Fruit fly (Drosophila melanogaster): ENCODE measurements around the gene RpL27A.

Gene RpL27A

dm6 chr2L:4444457-4444856, 13.7 kb downstream of the RpL27A start, which contains the start of the genes morgue and Elp3:
Gene morgue (minus strand): TSS chr2L:4444680.
Gene Elp3 (plus strand): TSS chr2L:4444732.
- TF ChIP-seq Sin3A (optimal IDR thresholded peaks at IDR 0.05) (no peak), ttk (optimal IDR thresholded peaks at IDR 0.05) (no peak), h (optimal IDR thresholded peaks at IDR 0.05) (no peak), psq (optimal IDR thresholded peaks at IDR 0.05) (no peak), Myc (optimal IDR thresholded peaks at IDR 0.05) (no peak), insv (optimal IDR thresholded peaks at IDR 0.05) (no peak)

DNA sequence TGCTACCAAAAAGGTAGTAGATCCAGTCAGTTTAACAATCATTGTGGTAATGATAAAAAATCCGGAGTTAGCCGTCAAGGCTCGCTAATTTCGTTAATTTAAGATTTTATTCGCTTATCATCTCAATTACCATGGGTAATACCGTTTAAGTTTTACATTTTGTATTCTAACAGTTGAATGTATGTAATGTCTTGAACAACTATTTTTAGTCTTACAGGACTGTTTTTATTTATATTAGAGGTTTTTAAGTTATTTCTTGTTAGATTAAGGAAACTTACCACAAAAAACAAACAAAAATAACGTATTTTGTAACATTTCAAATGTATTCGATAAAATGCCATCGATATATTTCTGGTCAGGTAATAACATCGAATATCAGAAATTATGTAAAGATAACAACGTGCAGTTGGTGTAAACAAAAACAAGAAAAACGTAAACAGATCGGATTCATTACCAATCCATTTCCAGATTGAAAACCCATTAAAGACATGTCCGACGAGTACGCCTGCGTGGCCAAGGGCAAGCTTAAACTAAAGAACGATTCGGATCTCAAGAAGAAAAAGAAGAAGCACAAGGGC, 16.1 kb downstream of the RpL27A start, which contains the start of the genes Sfp24F and CG15432:
Gene Sfp24F, minus strand, starts transcription at position 51 of the 578 bp plus-strand sequence.
Gene CG15432, plus strand, starts transcription at position 311 of the 578 bp plus-strand sequence.
- TF ChIP-seq Myc (optimal IDR thresholded peaks at IDR 0.05) (no peak), h (optimal IDR thresholded peaks at IDR 0.05) (no peak), ttk (optimal IDR thresholded peaks at IDR 0.05) (no peak), Sin3A (optimal IDR thresholded peaks at IDR 0.05) (no peak), insv (optimal IDR thresholded peaks at IDR 0.05) (no peak), psq (optimal IDR thresholded peaks at IDR 0.05) (no peak)

- TF ChIP-seq psq (optimal IDR thresholded peaks at IDR 0.05) (no peak), h (optimal IDR thresholded peaks at IDR 0.05) (no peak), Sin3A (optimal IDR thresholded peaks at IDR 0.05) (no peak), insv (optimal IDR thresholded peaks at IDR 0.05) (no peak), ttk (optimal IDR thresholded peaks at IDR 0.05) (no peak), Myc (optimal IDR thresholded peaks at IDR 0.05) (no peak)
Measured at dm6 chr2L:4440881-4441737, 17.1 kb downstream of the RpL27A start, which contains the start of gene CG15431. Gene CG15431 (minus strand): TSS chr2L:4441282.

- TF ChIP-seq Sin3A (optimal IDR thresholded peaks at IDR 0.05) (no peak), ttk (optimal IDR thresholded peaks at IDR 0.05) (no peak), h (optimal IDR thresholded peaks at IDR 0.05) (no peak), insv (optimal IDR thresholded peaks at IDR 0.05) (no peak), psq (optimal IDR thresholded peaks at IDR 0.05) (no peak), Myc (optimal IDR thresholded peaks at IDR 0.05) (no peak)
Measured at dm6 chr2L:4437487-4437886, 20.7 kb downstream of the RpL27A start, which contains the start of gene CG43056. Gene CG43056 (plus strand): TSS chr2L:4437787.

- TF ChIP-seq insv (optimal IDR thresholded peaks at IDR 0.05) = no peak
- no peak for TF ChIP-seq ttk (optimal IDR thresholded peaks at IDR 0.05)
- TF ChIP-seq Sin3A (optimal IDR thresholded peaks at IDR 0.05) = no peak
- TF ChIP-seq h (optimal IDR thresholded peaks at IDR 0.05) = no peak
- TF ChIP-seq Myc (optimal IDR thresholded peaks at IDR 0.05) = no peak
- no peak for TF ChIP-seq psq (optimal IDR thresholded peaks at IDR 0.05)
Measured at dm6 chr2L:4433608-4434007, 24.6 kb downstream of the RpL27A start, which contains the start of the genes CG34177 and CG34178. Gene CG34177 (plus strand): TSS chr2L:4433908. Gene CG34178 (plus strand): TSS chr2L:4433908.

DNA sequence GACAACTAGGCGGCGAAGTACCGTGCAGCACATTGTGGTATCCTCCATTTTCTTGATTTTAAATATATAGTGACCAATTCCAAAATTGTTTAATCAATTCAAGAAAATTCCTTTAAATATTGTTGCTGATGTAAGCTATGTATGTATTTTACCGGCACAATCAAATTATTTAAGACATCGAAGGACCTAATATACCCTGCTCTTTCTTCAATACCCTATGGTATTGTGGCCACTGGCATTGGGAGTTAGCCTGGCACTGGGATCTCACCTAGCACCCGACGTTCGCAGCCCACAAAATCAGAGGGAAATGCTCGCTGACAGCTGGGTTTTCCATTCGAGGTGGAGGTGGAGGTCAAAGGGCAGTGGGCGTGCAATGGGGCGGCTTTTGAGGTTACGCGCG, 36.0 kb downstream of the RpL27A start:
- no peak for TF ChIP-seq h (optimal IDR thresholded peaks at IDR 0.05)
- TF ChIP-seq Sin3A (optimal IDR thresholded peaks at IDR 0.05) = no peak
- no peak for TF ChIP-seq ttk (optimal IDR thresholded peaks at IDR 0.05)
- no peak for TF ChIP-seq psq (optimal IDR thresholded peaks at IDR 0.05)
- no peak for TF ChIP-seq insv (optimal IDR thresholded peaks at IDR 0.05)
- no peak for TF ChIP-seq Myc (optimal IDR thresholded peaks at IDR 0.05)

dm6 chr2L:4418819-4419218, 39.3 kb downstream of the RpL27A start:
- TF ChIP-seq Myc (optimal IDR thresholded peaks at IDR 0.05) (no peak), ttk (optimal IDR thresholded peaks at IDR 0.05) (no peak), h (optimal IDR thresholded peaks at IDR 0.05) (no peak), insv (optimal IDR thresholded peaks at IDR 0.05) (no peak), Sin3A (optimal IDR thresholded peaks at IDR 0.05) (no peak), psq (optimal IDR thresholded peaks at IDR 0.05) (no peak)

DNA sequence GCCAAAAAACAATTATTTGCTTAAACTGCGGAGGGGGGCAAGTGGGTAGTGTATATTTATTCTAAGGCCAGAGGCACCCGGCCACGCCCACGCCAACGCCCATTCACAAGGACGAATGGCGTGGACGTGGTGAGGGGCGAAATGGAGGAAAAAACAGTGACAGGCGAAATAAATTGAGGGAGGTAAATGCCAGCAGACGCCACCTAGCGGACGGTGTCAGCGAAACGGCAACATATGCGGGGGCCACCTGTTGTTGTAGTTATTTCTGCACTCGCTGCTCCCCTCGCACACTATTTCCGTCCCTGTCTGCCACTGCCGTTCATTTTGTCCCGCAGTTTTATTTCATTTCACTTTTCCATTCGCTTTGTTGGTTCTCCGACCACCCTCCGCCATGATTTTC, 40.2 kb downstream of the RpL27A start:
- no peak for TF ChIP-seq insv (optimal IDR thresholded peaks at IDR 0.05)
- no peak for TF ChIP-seq ttk (optimal IDR thresholded peaks at IDR 0.05)
- TF ChIP-seq psq (optimal IDR thresholded peaks at IDR 0.05) = no peak
- no peak for TF ChIP-seq Sin3A (optimal IDR thresholded peaks at IDR 0.05)
- no peak for TF ChIP-seq Myc (optimal IDR thresholded peaks at IDR 0.05)
- no peak for TF ChIP-seq h (optimal IDR thresholded peaks at IDR 0.05)

DNA sequence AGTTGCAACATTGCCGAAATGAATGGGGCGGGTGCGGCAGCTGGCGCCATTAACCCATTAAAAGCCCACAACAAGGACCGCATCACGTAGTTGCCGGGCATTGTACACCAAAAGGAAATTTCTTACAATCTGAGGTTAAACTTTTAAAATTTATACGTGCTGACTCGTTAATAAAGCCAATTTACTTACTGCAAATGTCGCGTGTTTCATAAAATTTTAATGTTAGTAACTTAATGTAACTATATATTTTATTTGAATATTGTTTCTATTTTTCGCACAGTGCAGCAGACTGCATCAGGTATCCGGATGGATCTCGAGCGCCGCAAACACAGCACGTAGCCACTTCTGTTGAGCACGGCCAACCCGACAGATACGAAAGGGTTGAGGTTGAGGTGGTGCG, 41.3 kb downstream of the RpL27A start:
- TF ChIP-seq Myc (optimal IDR thresholded peaks at IDR 0.05) (no peak), psq (optimal IDR thresholded peaks at IDR 0.05) (no peak), ttk (optimal IDR thresholded peaks at IDR 0.05) (no peak), h (optimal IDR thresholded peaks at IDR 0.05) (no peak), Sin3A (optimal IDR thresholded peaks at IDR 0.05) (no peak), insv (optimal IDR thresholded peaks at IDR 0.05) (no peak)

- TF ChIP-seq Sin3A (optimal IDR thresholded peaks at IDR 0.05) (no peak), psq (optimal IDR thresholded peaks at IDR 0.05) (no peak), Myc (optimal IDR thresholded peaks at IDR 0.05) (no peak), ttk (optimal IDR thresholded peaks at IDR 0.05) (no peak), h (optimal IDR thresholded peaks at IDR 0.05) (no peak), insv (optimal IDR thresholded peaks at IDR 0.05) (no peak)
Measured at dm6 chr2L:4416089-4416488, 42.1 kb downstream of the RpL27A start.

DNA sequence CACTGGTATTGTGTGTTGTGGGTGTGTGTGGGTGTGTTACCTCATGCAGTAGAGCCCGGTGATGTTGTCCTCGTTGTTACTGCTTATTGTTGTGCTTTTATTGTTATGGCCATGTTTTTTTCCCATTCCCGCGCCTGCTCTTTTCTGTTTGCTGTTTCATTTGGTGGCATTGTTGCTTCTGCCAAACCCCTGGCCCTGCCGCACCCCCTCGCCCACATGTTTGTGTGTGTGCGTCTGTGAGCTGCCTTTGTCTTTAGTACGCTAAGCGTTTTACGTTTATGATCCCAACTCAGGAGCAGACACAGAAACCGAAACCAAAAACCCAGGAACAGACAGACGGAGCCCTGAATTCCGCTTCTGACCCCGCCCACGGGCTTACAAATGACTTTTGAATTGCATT, 44.1 kb downstream of the RpL27A start:
- TF ChIP-seq psq (optimal IDR thresholded peaks at IDR 0.05) (no peak), insv (optimal IDR thresholded peaks at IDR 0.05) (no peak), Sin3A (optimal IDR thresholded peaks at IDR 0.05) (no peak), ttk (optimal IDR thresholded peaks at IDR 0.05) (no peak), Myc (optimal IDR thresholded peaks at IDR 0.05) (no peak), h (optimal IDR thresholded peaks at IDR 0.05) (no peak)

DNA sequence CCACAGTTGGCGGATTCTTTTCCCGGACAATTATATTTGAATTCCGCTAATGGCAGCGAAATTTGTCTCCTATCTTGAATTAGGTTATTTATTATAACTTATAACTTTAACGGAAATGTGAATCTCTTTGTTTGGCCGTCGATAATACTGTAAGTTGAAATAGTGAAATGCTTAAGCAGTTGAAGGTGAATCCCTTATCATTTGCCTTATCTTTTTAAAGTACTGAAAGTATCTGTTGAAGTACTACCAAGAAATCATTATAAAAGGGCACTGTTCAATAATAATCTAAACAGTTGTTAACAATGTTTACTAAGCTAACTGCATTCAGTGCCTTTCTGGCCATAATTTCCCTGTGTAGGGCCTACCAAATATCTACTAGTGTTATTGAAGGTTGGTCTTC, 47.3 kb downstream of the RpL27A start, which contains the start of gene CG43055:
Gene CG43055, plus strand, starts transcription at position 301 of the 400 bp plus-strand sequence.
- TF ChIP-seq insv (optimal IDR thresholded peaks at IDR 0.05) (no peak), psq (optimal IDR thresholded peaks at IDR 0.05) (no peak), Sin3A (optimal IDR thresholded peaks at IDR 0.05) (no peak), ttk (optimal IDR thresholded peaks at IDR 0.05) (no peak), h (optimal IDR thresholded peaks at IDR 0.05) (no peak), Myc (optimal IDR thresholded peaks at IDR 0.05) (no peak)
